Fruit fly (Drosophila melanogaster) whole organism: Measurements from ENCODE around the gene CG6503.

ENCODE experiments used
- CG8478 ChIP-seq: fragments of >200 bp; optimal IDR thresholded peaks from 2 replicates; lab custom pipeline; 2018; ENCODE audit warnings: inconsistent platforms
- Dll ChIP-seq: fragments of >200 bp; optimal IDR thresholded peaks from 2 replicates; lab custom pipeline; 2017
- EcR ChIP-seq, 2 experiments: fragments of >200 bp; optimal IDR thresholded peaks; 2 replicates each; lab custom pipeline; 2017; ENCODE audit warnings: missing biosample characterization in 2 of 2, missing genetic modification characterization in 2 of 2, missing genetic modification reagents in 2 of 2
- pan ChIP-seq: fragments of >200 bp; optimal IDR thresholded peaks from 2 replicates; lab custom pipeline; 2017
- psq ChIP-seq: fragments of >200 bp; optimal IDR thresholded peaks from 2 replicates; lab custom pipeline; 2017
- usp ChIP-seq: fragments of >200 bp; optimal IDR thresholded peaks from 2 replicates; lab custom pipeline; 2017; ENCODE audit warnings: missing biosample characterization, missing genetic modification characterization, mixed read lengths

Gene CG6503

dm6 chr3R:26425005-26425404 is at the start of gene CG6503:
TSS of gene CG6503 (minus strand) at chr3R:26425105.
- TF ChIP-seq psq (lab: Kevin White, UChicago) (no peak), usp (GFP tag; lab: Kevin White, UChicago) (no peak), Dll (lab: Kevin White, UChicago) (no peak), pan (lab: Kevin White, UChicago) (no peak), EcR (GFP tag; optimal IDR thresholded peaks at IDR 0.05; lab: Kevin White, UChicago) (no peak), CG8478 (lab: Kevin White, UChicago) (no peak)

- TF ChIP-seq EcR (GFP tag; optimal IDR thresholded peaks at IDR 0.05; lab: Kevin White, UChicago): no peak
- no peak for TF ChIP-seq CG8478 (lab: Kevin White, UChicago)
- TF ChIP-seq Dll (lab: Kevin White, UChicago): no peak
- TF ChIP-seq psq (lab: Kevin White, UChicago): no peak
- TF ChIP-seq pan (lab: Kevin White, UChicago): no peak
- TF ChIP-seq usp (GFP tag; lab: Kevin White, UChicago): no peak
These were observed 40.2 kb upstream of the CG6503 start for dm6 chr3R:26465121-26465520.

- TF ChIP-seq pan (lab: Kevin White, UChicago) (no peak), usp (GFP tag; lab: Kevin White, UChicago) (no peak), CG8478 (lab: Kevin White, UChicago) (no peak), psq (lab: Kevin White, UChicago) (no peak), EcR (GFP tag; optimal IDR thresholded peaks at IDR 0.05; lab: Kevin White, UChicago) (no peak)
These were observed 39.5 kb upstream of the CG6503 start for dm6 chr3R:26464370-26464769.

dm6 chr3R:26463558-26463957 is 38.7 kb upstream of the CG6503 start:
- no peak for TF ChIP-seq usp (GFP tag; lab: Kevin White, UChicago)
- no peak for TF ChIP-seq pan (lab: Kevin White, UChicago)
- no peak for TF ChIP-seq EcR (GFP tag; optimal IDR thresholded peaks at IDR 0.05; lab: Kevin White, UChicago)

- TF ChIP-seq Dll (lab: Kevin White, UChicago): no peak
- TF ChIP-seq pan (lab: Kevin White, UChicago): no peak
- TF ChIP-seq psq (lab: Kevin White, UChicago): no peak
- no peak for TF ChIP-seq EcR (GFP tag; optimal IDR thresholded peaks at IDR 0.05; lab: Kevin White, UChicago)
- TF ChIP-seq usp (GFP tag; lab: Kevin White, UChicago): no peak
- TF ChIP-seq CG8478 (lab: Kevin White, UChicago): no peak
These were observed 38.2 kb upstream of the CG6503 start for dm6 chr3R:26463146-26463545.

- no peak for TF ChIP-seq CG8478 (lab: Kevin White, UChicago)
- peak; percentile 15 for TF ChIP-seq Dll (lab: Kevin White, UChicago)
These were observed 37.5 kb upstream of the CG6503 start for dm6 chr3R:26462173-26462959.

- TF ChIP-seq usp (GFP tag; lab: Kevin White, UChicago) (no peak), CG8478 (lab: Kevin White, UChicago) (no peak), EcR (GFP tag; optimal IDR thresholded peaks at IDR 0.05; lab: Kevin White, UChicago) (no peak), Dll (lab: Kevin White, UChicago) (no peak), psq (lab: Kevin White, UChicago) (no peak), pan (lab: Kevin White, UChicago) (no peak)
These were observed 36.4 kb upstream of the CG6503 start, which contains the start of gene CG5455 for dm6 chr3R:26461226-26461805. TSS of gene CG5455 (plus strand) at chr3R:26461527.

dm6 chr3R:26457949-26458348 is 33.0 kb upstream of the CG6503 start, which contains the start of gene CG14238:
TSS of gene CG14238 (plus strand) at chr3R:26458249.
- TF ChIP-seq psq (lab: Kevin White, UChicago) (no peak), pan (lab: Kevin White, UChicago) (no peak), Dll (lab: Kevin White, UChicago) (no peak), usp (GFP tag; lab: Kevin White, UChicago) (no peak), EcR (GFP tag; optimal IDR thresholded peaks at IDR 0.05; lab: Kevin White, UChicago) (no peak)

- TF ChIP-seq Dll (lab: Kevin White, UChicago): no peak
These were observed 31.7 kb upstream of the CG6503 start, which contains the start of gene CG14237 for dm6 chr3R:26456577-26456976. TSS of gene CG14237 (plus strand) at chr3R:26456877.

- no peak for TF ChIP-seq psq (lab: Kevin White, UChicago)
- no peak for TF ChIP-seq pan (lab: Kevin White, UChicago)
- no peak for TF ChIP-seq CG8478 (lab: Kevin White, UChicago)
- TF ChIP-seq EcR (GFP tag; optimal IDR thresholded peaks at IDR 0.05; lab: Kevin White, UChicago): no peak
- TF ChIP-seq Dll (lab: Kevin White, UChicago): no peak
- no peak for TF ChIP-seq usp (GFP tag; lab: Kevin White, UChicago)
These were observed 30.9 kb upstream of the CG6503 start, which contains the start of gene Pdf for dm6 chr3R:26455838-26456237. TSS of gene Pdf (minus strand) at chr3R:26456141.

- TF ChIP-seq EcR (GFP tag; optimal IDR thresholded peaks at IDR 0.05; lab: Kevin White, UChicago): no peak
- TF ChIP-seq CG8478 (lab: Kevin White, UChicago): no peak
- TF ChIP-seq pan (lab: Kevin White, UChicago): no peak
- TF ChIP-seq usp (GFP tag; lab: Kevin White, UChicago): no peak
- TF ChIP-seq psq (lab: Kevin White, UChicago): no peak
- TF ChIP-seq Dll (lab: Kevin White, UChicago): no peak
These were observed 29.6 kb upstream of the CG6503 start, which contains the start of gene CG43117 for dm6 chr3R:26454494-26454893. TSS of gene CG43117 (plus strand) at chr3R:26454794.
